Fruit fly (Drosophila melanogaster) whole organism, embryonic: ENCODE results near the gene beat-Ib.

ENCODE experiments used
- Bteb2 ChIP-seq: fragments of 200-800 bp; sonication (Bioruptor generic); optimal IDR thresholded peaks from 2 replicates; lab custom pipeline; 2016; ENCODE audit warnings: missing biosample characterization, missing genetic modification characterization
- C15 ChIP-seq: fragments of 200-800 bp; sonication (Bioruptor generic); IDR thresholded peaks from 3 replicates; pipeline ENCODE4 v1.3.6; 2022; ENCODE audit warnings: missing biosample characterization, missing genetic modification characterization
- CG10543 ChIP-seq: fragments of 200-800 bp; sonication (Bioruptor generic); optimal IDR thresholded peaks from 3 replicates; lab custom pipeline; 2017; ENCODE audit warnings: missing biosample characterization, mild to moderate bottlenecking, missing genetic modification characterization, moderate library complexity
- CG10979 ChIP-seq: fragments of 200-800 bp; sonication (Bioruptor generic); optimal IDR thresholded peaks from 2 replicates; lab custom pipeline; 2018; ENCODE audit warnings: missing biosample characterization, mild to moderate bottlenecking, missing genetic modification characterization, moderate library complexity
- CG11085 ChIP-seq: fragments of 200-800 bp; sonication (Bioruptor generic); IDR thresholded peaks from 2 replicates; pipeline ENCODE4 v1.3.6; 2022; ENCODE audit warnings: missing biosample characterization, missing genetic modification characterization
- CG11456 ChIP-seq: fragments of 200-800 bp; sonication (Bioruptor generic); IDR thresholded peaks from 3 replicates; pipeline ENCODE4 v1.3.6; 2022; ENCODE audit warnings: missing biosample characterization, missing genetic modification characterization
- CG11504 ChIP-seq: fragments of 200-800 bp; sonication (Bioruptor generic); optimal IDR thresholded peaks from 3 replicates; lab custom pipeline; 2019; ENCODE audit warnings: missing biosample characterization, mild to moderate bottlenecking, missing genetic modification characterization, moderate library complexity
- CG12299 ChIP-seq: fragments of 200-800 bp; sonication (Bioruptor generic); optimal IDR thresholded peaks from 2 replicates; lab custom pipeline; 2018; ENCODE audit warnings: missing biosample characterization, mild to moderate bottlenecking, missing genetic modification characterization
- CG1233 ChIP-seq: fragments of 200-800 bp; sonication (Bioruptor generic); optimal IDR thresholded peaks from 4 replicates; lab custom pipeline; 2018; ENCODE audit warnings: missing biosample characterization, mild to moderate bottlenecking, missing genetic modification characterization
- CG1647 ChIP-seq: fragments of 200-800 bp; sonication (Bioruptor generic); optimal IDR thresholded peaks from 3 replicates; lab custom pipeline; 2016; ENCODE audit warnings: missing biosample characterization, missing genetic modification characterization
- CG17612 ChIP-seq: fragments of 200-800 bp; sonication (Bioruptor generic); IDR thresholded peaks from 2 replicates; pipeline ENCODE4 v1.3.6; 2022; ENCODE audit warnings: missing biosample characterization, missing genetic modification characterization
- CG17802 ChIP-seq: fragments of 200-800 bp; sonication (Bioruptor generic); optimal IDR thresholded peaks from 2 replicates; lab custom pipeline; 2018; ENCODE audit warnings: missing biosample characterization, mild to moderate bottlenecking, missing genetic modification characterization, moderate library complexity
- CG1792 ChIP-seq: fragments of 200-800 bp; sonication (Bioruptor generic); optimal IDR thresholded peaks from 2 replicates; lab custom pipeline; 2016; ENCODE audit warnings: missing biosample characterization, missing genetic modification characterization
- CG18619 ChIP-seq: fragments of 200-800 bp; sonication (Bioruptor generic); optimal IDR thresholded peaks from 3 replicates; lab custom pipeline; 2017; ENCODE audit warnings: missing biosample characterization, mild to moderate bottlenecking, missing genetic modification characterization
- CG18764 ChIP-seq: fragments of 200-800 bp; sonication (Bioruptor generic); optimal IDR thresholded peaks from 3 replicates; lab custom pipeline; 2016; ENCODE audit warnings: missing biosample characterization, missing genetic modification characterization
- CG31441 ChIP-seq: fragments of 200-800 bp; sonication (Bioruptor generic); IDR thresholded peaks from 2 replicates; pipeline ENCODE4 v1.3.6; 2022; ENCODE audit warnings: missing biosample characterization, missing genetic modification characterization
- CG33213 ChIP-seq: fragments of 200-800 bp; sonication (Bioruptor generic); optimal IDR thresholded peaks from 3 replicates; lab custom pipeline; 2016; ENCODE audit warnings: missing biosample characterization, missing genetic modification characterization
- CG6689 ChIP-seq: fragments of 200-800 bp; sonication (Bioruptor generic); IDR thresholded peaks from 2 replicates; pipeline ENCODE4 v1.3.6; 2022; ENCODE audit warnings: missing biosample characterization, missing genetic modification characterization
- CG7556 ChIP-seq: fragments of 200-800 bp; sonication (Bioruptor generic); optimal IDR thresholded peaks from 2 replicates; lab custom pipeline; 2017; ENCODE audit warnings: missing biosample characterization, mild to moderate bottlenecking, missing genetic modification characterization
- CG8281 ChIP-seq: fragments of 200-800 bp; sonication (Bioruptor generic); optimal IDR thresholded peaks from 2 replicates; lab custom pipeline; 2018; ENCODE audit warnings: missing biosample characterization, mild to moderate bottlenecking, missing genetic modification characterization, moderate library complexity
- Dad ChIP-seq: fragments of 200-800 bp; sonication (Bioruptor generic); optimal IDR thresholded peaks from 3 replicates; lab custom pipeline; 2016; ENCODE audit warnings: missing biosample characterization, missing genetic modification characterization
- Dfd ChIP-seq, 2 experiments: fragments of >200 bp; optimal IDR thresholded peaks; 2 replicates each; lab custom pipeline; 2017; ENCODE audit warnings: missing biosample characterization in 2 of 2, missing genetic modification characterization in 2 of 2
- HHEX ChIP-seq: fragments of 200-800 bp; sonication (Bioruptor generic); optimal IDR thresholded peaks from 3 replicates; lab custom pipeline; 2017; ENCODE audit warnings: missing biosample characterization, mild to moderate bottlenecking, missing genetic modification characterization, missing genetic modification reagents
- HLH54F ChIP-seq: fragments of 200-800 bp; sonication (Bioruptor generic); optimal IDR thresholded peaks from 3 replicates; lab custom pipeline; 2016; ENCODE audit warnings: missing biosample characterization, missing genetic modification characterization
- Hand ChIP-seq: fragments of 200-800 bp; sonication (Bioruptor generic); optimal IDR thresholded peaks from 2 replicates; lab custom pipeline; 2017; ENCODE audit warnings: mild to moderate bottlenecking, missing biosample characterization, missing genetic modification reagents, missing genetic modification characterization
- MESR4 ChIP-seq: fragments of 200-800 bp; sonication (Bioruptor generic); optimal IDR thresholded peaks from 2 replicates; lab custom pipeline; 2018; ENCODE audit warnings: missing biosample characterization, mild to moderate bottlenecking, missing genetic modification characterization, moderate library complexity
- Med ChIP-seq: fragments of 200-800 bp; sonication (Bioruptor generic); peaks from one replicate; lab custom pipeline; 2016; ENCODE audit warnings: missing biosample characterization, missing genetic modification characterization, mild to moderate bottlenecking, inconsistent platforms, moderate library complexity
- Mes4 ChIP-seq: fragments of 200-800 bp; sonication (Bioruptor generic); optimal IDR thresholded peaks from 2 replicates; lab custom pipeline; 2016; ENCODE audit warnings: missing biosample characterization, missing genetic modification characterization
- Neu2 ChIP-seq: fragments of 200-800 bp; sonication (Bioruptor generic); optimal IDR thresholded peaks from 3 replicates; lab custom pipeline; 2016; ENCODE audit warnings: missing biosample characterization, missing genetic modification characterization, borderline replicate concordance
- Rx ChIP-seq: fragments of 200-800 bp; sonication (Bioruptor generic); IDR thresholded peaks from 2 replicates; pipeline ENCODE4 v1.3.6; 2022; ENCODE audit warnings: missing biosample characterization, missing genetic modification characterization
- ab ChIP-seq: fragments of 200-800 bp; sonication (Bioruptor generic); optimal IDR thresholded peaks from 2 replicates; lab custom pipeline; 2016; ENCODE audit warnings: missing biosample characterization, missing genetic modification characterization
- bowl ChIP-seq: fragments of 200-800 bp; sonication (Bioruptor generic); IDR thresholded peaks from 2 replicates; pipeline ENCODE4 v1.3.6; 2022; ENCODE audit warnings: missing biosample characterization, missing genetic modification characterization
- caup ChIP-seq: fragments of 200-800 bp; sonication (Bioruptor generic); optimal IDR thresholded peaks from 3 replicates; lab custom pipeline; 2017; ENCODE audit warnings: missing biosample characterization, mild to moderate bottlenecking, missing genetic modification characterization, moderate library complexity; ENCODE audit not compliant: severe bottlenecking
- dmrt11E ChIP-seq: fragments of 200-800 bp; sonication (Bioruptor generic); optimal IDR thresholded peaks from 3 replicates; lab custom pipeline; 2018; ENCODE audit warnings: missing biosample characterization, mild to moderate bottlenecking, missing genetic modification characterization, moderate library complexity
- fd102C ChIP-seq: fragments of 200-800 bp; sonication (Bioruptor generic); optimal IDR thresholded peaks from 2 replicates; lab custom pipeline; 2018; ENCODE audit warnings: missing biosample characterization, mild to moderate bottlenecking, missing genetic modification characterization, moderate library complexity
- gfzf ChIP-seq: fragments of 200-800 bp; sonication (Bioruptor generic); optimal IDR thresholded peaks from 2 replicates; lab custom pipeline; 2016; ENCODE audit warnings: missing biosample characterization, mild to moderate bottlenecking, missing genetic modification characterization, moderate library complexity
- jigr1 ChIP-seq: fragments of 200-800 bp; sonication (Bioruptor generic); IDR thresholded peaks from 3 replicates; pipeline ENCODE4 v1.3.6; 2022; ENCODE audit warnings: missing biosample characterization, missing genetic modification characterization
- mld ChIP-seq: fragments of 200-800 bp; sonication (Bioruptor generic); IDR thresholded peaks from 3 replicates; pipeline ENCODE4 v1.3.6; 2022; ENCODE audit warnings: missing biosample characterization, missing genetic modification characterization; ENCODE audit not compliant: partially characterized antibody
- odd ChIP-seq: fragments of 200-800 bp; sonication (Bioruptor generic); optimal IDR thresholded peaks from 2 replicates; lab custom pipeline; 2017; ENCODE audit warnings: missing biosample characterization, mild to moderate bottlenecking, missing genetic modification characterization
- org-1 ChIP-seq: fragments of 200-800 bp; sonication (Bioruptor generic); optimal IDR thresholded peaks from 2 replicates; lab custom pipeline; 2017; ENCODE audit warnings: missing biosample characterization, missing genetic modification characterization
- pan ChIP-seq, 4 experiments: fragments of >200 bp in 3 of 4; fragments of 200-800 bp in 1 of 4; sonication (Bioruptor generic) in 1 of 4; optimal IDR thresholded peaks in 3 of 4; IDR thresholded peaks in 1 of 4; 2 replicates each; pipeline versions ENCODE4 v1.3.6 to Lab custom; 2017 to 2022; ENCODE audit warnings: missing biosample characterization in 2 of 4, missing genetic modification characterization in 2 of 4, mixed read lengths in 1 of 4
- pnt ChIP-seq: fragments of 200-800 bp; sonication (Bioruptor generic); optimal IDR thresholded peaks from 3 replicates; lab custom pipeline; 2016; ENCODE audit warnings: missing biosample characterization, missing genetic modification characterization
- salm ChIP-seq: fragments of 200-800 bp; sonication (Bioruptor generic); optimal IDR thresholded peaks from 2 replicates; lab custom pipeline; 2018; ENCODE audit warnings: missing biosample characterization, mild to moderate bottlenecking, missing genetic modification characterization
- scrt ChIP-seq: fragments of 200-800 bp; sonication (Bioruptor generic); optimal IDR thresholded peaks from 2 replicates; lab custom pipeline; 2018; ENCODE audit warnings: missing biosample characterization, mild to moderate bottlenecking, missing genetic modification characterization, moderate library complexity
- sim ChIP-seq: fragments of 200-800 bp; sonication (Bioruptor generic); IDR thresholded peaks from 2 replicates; pipeline ENCODE4 v1.3.6; 2022; ENCODE audit warnings: missing biosample characterization, missing genetic modification characterization
- tap ChIP-seq: fragments of 200-800 bp; optimal IDR thresholded peaks from 3 replicates; lab custom pipeline; 2019; ENCODE audit warnings: missing biosample characterization, mild to moderate bottlenecking, missing genetic modification characterization, moderate library complexity
- trem ChIP-seq: fragments of 200-800 bp; optimal IDR thresholded peaks from 3 replicates; lab custom pipeline; 2019; ENCODE audit warnings: missing biosample characterization, mild to moderate bottlenecking, missing genetic modification characterization, moderate library complexity
- zen ChIP-seq: fragments of 200-800 bp; sonication (Bioruptor generic); optimal IDR thresholded peaks from 3 replicates; lab custom pipeline; 2018; ENCODE audit warnings: missing biosample characterization, mild to moderate bottlenecking, missing genetic modification characterization, moderate library complexity

beat-Ib gene

DNA sequence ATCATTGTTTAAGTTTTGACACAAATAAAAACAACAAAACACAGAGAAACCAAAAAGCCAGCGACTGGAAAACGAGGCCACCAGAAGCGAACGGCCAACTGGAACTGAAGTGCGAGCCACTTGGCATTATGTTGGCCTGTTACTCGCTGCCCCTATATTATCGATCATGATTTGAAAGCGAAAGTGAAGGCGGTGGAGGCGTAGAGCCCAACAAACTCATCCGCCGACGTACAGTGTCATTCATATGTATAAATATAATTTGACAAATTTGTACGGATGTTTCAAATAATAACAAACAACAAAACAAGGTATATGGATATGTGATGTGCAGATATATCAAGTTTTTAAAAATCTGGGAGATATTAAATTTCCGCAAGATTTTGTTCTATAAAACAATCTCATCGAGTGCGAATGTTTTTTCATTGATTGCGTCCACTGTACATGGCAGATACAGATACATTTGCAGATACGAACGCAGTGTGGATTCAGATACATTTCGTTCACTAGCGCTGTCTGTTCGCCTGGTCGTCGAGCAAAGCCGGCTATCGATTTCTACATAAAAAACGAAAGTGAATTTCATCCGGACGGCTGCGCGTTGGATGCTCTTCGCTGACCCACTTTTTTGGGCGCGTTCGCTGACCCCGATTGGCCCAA lies 51.2 kb downstream of the beat-Ib start (continued):
- TF ChIP-seq org-1, result peak; percentile 94
- TF ChIP-seq Dfd (GFP tag; optimal IDR thresholded peaks at IDR 0.05; lab: Kevin White, UChicago), result no peak
- peak; percentile 83 for TF ChIP-seq ab
- peak; percentile 88 for TF ChIP-seq CG17802 (tag; lab: Kevin White, UChicago)
- TF ChIP-seq trem, result peak; percentile 92
- TF ChIP-seq Mes4 (GFP tag; lab: Kevin White, UChicago), result peak; percentile 91
- peak; percentile 94 for TF ChIP-seq CG31441 (GFP tag; lab: Robert Waterston, UW)
- TF ChIP-seq gfzf (GFP tag; lab: Kevin White, UChicago), result no peak
- TF ChIP-seq CG6689 (GFP tag; lab: Robert Waterston, UW), result peak; percentile 97
- TF ChIP-seq pnt, result peak; percentile 93
- peak; percentile 82; the same call in 1 of the 2 replicates for TF ChIP-seq bowl (GFP tag; lab: Robert Waterston, UW)
- peak; percentile 77 for TF ChIP-seq Hand (GFP tag; lab: Kevin White, UChicago)
- peak; percentile 96 for TF ChIP-seq dmrt11E (tag; lab: Kevin White, UChicago)
- TF ChIP-seq Med (GFP tag; lab: Kevin White, UChicago), result peak; percentile 99
- TF ChIP-seq HHEX (GFP tag; lab: Kevin White, UChicago), result peak; percentile 95
- peak; percentile 91 for TF ChIP-seq CG11456 (GFP tag; lab: Robert Waterston, UW)
- peak; percentile 96 for TF ChIP-seq HLH54F (GFP tag; lab: Kevin White, UChicago)
- peak; percentile 96 for TF ChIP-seq odd (GFP tag; lab: Kevin White, UChicago)
- TF ChIP-seq CG1233 (GFP tag; lab: Kevin White, UChicago), result peak; percentile 94
- peak; percentile 78 for TF ChIP-seq scrt (GFP tag; lab: Kevin White, UChicago)
- peak; percentile 85 for TF ChIP-seq CG8281 (tag; lab: Kevin White, UChicago)
- peak; percentile 95 for TF ChIP-seq Dad (GFP tag; lab: Kevin White, UChicago)
- TF ChIP-seq CG11085 (GFP tag; lab: Robert Waterston, UW), result peak; percentile 84
- TF ChIP-seq Neu2, result peak; percentile 39
- peak; percentile 91 for TF ChIP-seq tap (tag; lab: Kevin White, UChicago)
- TF ChIP-seq caup (GFP tag; lab: Kevin White, UChicago), result peak; percentile 89
- TF ChIP-seq fd102C (GFP tag; lab: Kevin White, UChicago), result no peak
- TF ChIP-seq CG18764 (GFP tag; lab: Kevin White, UChicago), result peak; percentile 90
- TF ChIP-seq C15 (GFP tag; lab: Robert Waterston, UW), result peak; percentile 92
- peak; percentile 87 for TF ChIP-seq zen
- peak; percentile 87 for TF ChIP-seq jigr1 (GFP tag; lab: Robert Waterston, UW)
- peak; percentile 92 for TF ChIP-seq salm (tag; lab: Kevin White, UChicago)
- TF ChIP-seq CG1647 (GFP tag; lab: Kevin White, UChicago), result peak; percentile 92
- TF ChIP-seq mld (GFP tag; lab: Robert Waterston, UW), result no peak
- peak; percentile 94 for TF ChIP-seq CG33213 (GFP tag; lab: Kevin White, UChicago)
- peak; percentile 93 for TF ChIP-seq CG1792 (GFP tag; lab: Kevin White, UChicago)
- no peak for TF ChIP-seq pan (optimal IDR thresholded peaks at IDR 0.05; lab: Kevin White, UChicago)
- peak in 1 of 2 experiments; percentile 96 for TF ChIP-seq pan (GFP tag; optimal IDR thresholded peaks at IDR 0.05 in 1 of 2, IDR thresholded peaks at IDR 0.05 in 1 of 2)
- peak; percentile 96 for TF ChIP-seq Bteb2 (GFP tag; lab: Kevin White, UChicago)
- TF ChIP-seq CG11504 (tag; lab: Kevin White, UChicago), result peak; percentile 95
- TF ChIP-seq CG10543, result no peak
- peak; percentile 89 for TF ChIP-seq Rx (GFP tag; lab: Robert Waterston, UW)
- TF ChIP-seq CG17612 (GFP tag; lab: Robert Waterston, UW), result peak; percentile 90
- TF ChIP-seq CG7556 (GFP tag; lab: Kevin White, UChicago), result peak; percentile 96
- TF ChIP-seq CG12299 (tag; lab: Kevin White, UChicago), result peak; percentile 96
- peak; percentile 91 for TF ChIP-seq sim (GFP tag; lab: Robert Waterston, UW)
- peak; percentile 47 for TF ChIP-seq MESR4
- peak; percentile 95 for TF ChIP-seq CG10979 (tag; lab: Kevin White, UChicago)
- peak; percentile 97 for TF ChIP-seq CG18619 (GFP tag; lab: Kevin White, UChicago)
